Worm (Caenorhabditis elegans) whole organism, L1 larva: ENCODE results near the gene T16G12.1.

ENCODE experiments used
- C16A3.4 ChIP-seq: fragments of 150-350 bp; optimal IDR thresholded peaks from 2 replicates; lab custom pipeline; 2014; ENCODE audit warnings: missing biosample characterization, missing genetic modification characterization
- C34B4.2 ChIP-seq: sonication (generic microtip); optimal IDR thresholded peaks from 2 replicates; lab custom pipeline; 2017; ENCODE audit warnings: mild to moderate bottlenecking, missing genetic modification characterization, missing compliant biosample characterization
- alr-1 ChIP-seq: fragments of 200-800 bp; sonication (Bioruptor generic); optimal IDR thresholded peaks from 2 replicates; lab custom pipeline; 2018; ENCODE audit warnings: borderline replicate concordance, mild to moderate bottlenecking, missing genetic modification characterization, missing compliant biosample characterization
- aly-2 ChIP-seq: fragments of 150-350 bp; optimal IDR thresholded peaks from 2 replicates; lab custom pipeline; 2014; ENCODE audit warnings: missing biosample characterization, missing genetic modification characterization
- ama-1 ChIP-seq: fragments of 150-350 bp; optimal IDR thresholded peaks from 2 replicates; lab custom pipeline; 2014
- ceh-8 ChIP-seq: fragments of 200-800 bp; sonication (Bioruptor generic); optimal IDR thresholded peaks from 2 replicates; lab custom pipeline; 2018; ENCODE audit warnings: mild to moderate bottlenecking, missing genetic modification characterization, moderate library complexity, missing compliant biosample characterization
- ceh-82 ChIP-seq, 3 experiments: fragments of 150-350 bp in 1 of 3; sonication (generic microtip) in 2 of 3; optimal IDR thresholded peaks; 2 replicates each; lab custom pipeline; 2014 to 2017; ENCODE audit warnings: missing biosample characterization in 3 of 3, missing genetic modification characterization in 3 of 3
- ces-1 ChIP-seq: fragments of 150-350 bp; optimal IDR thresholded peaks from 2 replicates; lab custom pipeline; 2014; ENCODE audit warnings: missing biosample characterization, missing genetic modification reagents, missing genetic modification characterization
- dpl-1 ChIP-seq, 3 experiments: fragments of 150-350 bp in 2 of 3; sonication (generic microtip) in 1 of 3; optimal IDR thresholded peaks; 2 replicates each; lab custom pipeline; 2014 to 2017; ENCODE audit warnings: missing biosample characterization in 3 of 3, missing genetic modification characterization in 3 of 3, missing genetic modification reagents in 3 of 3
- efl-1 ChIP-seq, 4 experiments: fragments of 150-350 bp; optimal IDR thresholded peaks in 3 of 4; peaks in 1 of 4; 1 replicate in 1 of 4; 2 replicates in 3 of 4; lab custom pipeline; 2014; ENCODE audit warnings: missing biosample characterization in 2 of 4, missing genetic modification characterization in 2 of 4, missing genetic modification reagents in 2 of 4
- efl-3 ChIP-seq: fragments of 200-800 bp; sonication (Bioruptor generic); optimal IDR thresholded peaks from 2 replicates; lab custom pipeline; 2018; ENCODE audit warnings: mild to moderate bottlenecking, missing genetic modification characterization, missing compliant biosample characterization
- egl-13 ChIP-seq: sonication (generic microtip); optimal IDR thresholded peaks from 2 replicates; lab custom pipeline; 2016; ENCODE audit warnings: missing genotype, missing genetic modification reagents, missing genetic modification characterization, missing compliant biosample characterization
- elt-2 ChIP-seq: sonication (generic microtip); optimal IDR thresholded peaks from 2 replicates; lab custom pipeline; 2016; ENCODE audit warnings: missing genetic modification characterization, mild to moderate bottlenecking, inconsistent platforms, missing compliant biosample characterization, missing genetic modification reagents
- fkh-8 ChIP-seq: sonication (generic microtip); optimal IDR thresholded peaks from 2 replicates; lab custom pipeline; 2016; ENCODE audit warnings: mild to moderate bottlenecking, missing genetic modification characterization, missing compliant biosample characterization
- fos-1 ChIP-seq: fragments of 150-350 bp; optimal IDR thresholded peaks from 2 replicates; lab custom pipeline; 2014; ENCODE audit warnings: missing biosample characterization, missing genetic modification characterization
- grh-1 ChIP-seq: fragments of 200-800 bp; sonication (Bioruptor generic); IDR thresholded peaks from 2 replicates; pipeline ENCODE4 v1.3.6; 2022; ENCODE audit warnings: missing genetic modification reagents, missing genetic modification characterization, missing compliant biosample characterization
- hlh-17 ChIP-seq: fragments of 200-800 bp; sonication (Bioruptor generic); optimal IDR thresholded peaks from 2 replicates; lab custom pipeline; 2018; ENCODE audit warnings: missing genetic modification characterization, mild to moderate bottlenecking, missing compliant biosample characterization, moderate library complexity, borderline replicate concordance
- hpl-2 ChIP-seq: fragments of 150-350 bp; optimal IDR thresholded peaks from 2 replicates; lab custom pipeline; 2014; ENCODE audit warnings: missing biosample characterization, missing genetic modification reagents, missing genetic modification characterization
- irx-1 ChIP-seq: sonication (generic microtip); optimal IDR thresholded peaks from 2 replicates; lab custom pipeline; 2016; ENCODE audit warnings: missing genetic modification characterization, missing compliant biosample characterization
- isw-1 ChIP-seq: fragments of 200-800 bp; sonication (Bioruptor generic); IDR thresholded peaks from 2 replicates; pipeline ENCODE4 v1.3.6; 2022; ENCODE audit warnings: missing genetic modification characterization, missing compliant biosample characterization
- jun-1 ChIP-seq: fragments of 150-350 bp; optimal IDR thresholded peaks from 2 replicates; lab custom pipeline; 2014; ENCODE audit warnings: missing biosample characterization, missing genetic modification reagents, missing genetic modification characterization
- lin-14 ChIP-seq: fragments of 200-800 bp; sonication (Bioruptor generic); optimal IDR thresholded peaks from 2 replicates; lab custom pipeline; 2018; ENCODE audit warnings: mild to moderate bottlenecking, missing genetic modification characterization, moderate library complexity, missing compliant biosample characterization
- lin-35 ChIP-seq, 2 experiments: fragments of 150-350 bp; optimal IDR thresholded peaks; 2 replicates each; lab custom pipeline; 2014; ENCODE audit warnings: missing biosample characterization in 2 of 2, missing genetic modification characterization in 2 of 2, missing genetic modification reagents in 2 of 2
- lsy-2 ChIP-seq, 2 experiments: fragments of 150-350 bp; optimal IDR thresholded peaks; 2 replicates each; lab custom pipeline; 2014; ENCODE audit warnings: missing biosample characterization in 2 of 2, missing genetic modification characterization in 2 of 2
- mef-2 ChIP-seq: fragments of 150-350 bp; optimal IDR thresholded peaks from 2 replicates; lab custom pipeline; 2014; ENCODE audit warnings: missing biosample characterization, missing genetic modification characterization
- mep-1 ChIP-seq: fragments of 150-350 bp; optimal IDR thresholded peaks from 2 replicates; lab custom pipeline; 2014; ENCODE audit warnings: missing biosample characterization, missing genetic modification characterization
- nhr-19 ChIP-seq: fragments of 200-800 bp; sonication (Bioruptor generic); conservative IDR thresholded peaks from 2 replicates; pipeline ENCODE4 v1.3.6; 2022; ENCODE audit warnings: missing genetic modification characterization, missing compliant biosample characterization
- nhr-20 ChIP-seq: sonication (generic microtip); optimal IDR thresholded peaks from 2 replicates; lab custom pipeline; 2016; ENCODE audit warnings: mild to moderate bottlenecking, missing genetic modification characterization, missing compliant biosample characterization
- nhr-47 ChIP-seq: sonication (generic microtip); optimal IDR thresholded peaks from 2 replicates; lab custom pipeline; 2016; ENCODE audit warnings: mild to moderate bottlenecking, missing genetic modification characterization, moderate library complexity, missing compliant biosample characterization
- nhr-76 ChIP-seq: sonication (generic microtip); optimal IDR thresholded peaks from 2 replicates; lab custom pipeline; 2017; ENCODE audit warnings: missing biosample characterization, missing genetic modification characterization
- pqm-1 ChIP-seq: sonication (generic microtip); optimal IDR thresholded peaks from 3 replicates; lab custom pipeline; 2017; ENCODE audit warnings: missing biosample characterization, missing genetic modification characterization
- rnt-1 ChIP-seq: sonication (generic microtip); optimal IDR thresholded peaks from 2 replicates; lab custom pipeline; 2016; ENCODE audit warnings: mild to moderate bottlenecking, missing genetic modification characterization, moderate library complexity, missing compliant biosample characterization
- skn-1 ChIP-seq: fragments of 150-350 bp; optimal IDR thresholded peaks from 2 replicates; lab custom pipeline; 2014; ENCODE audit warnings: missing biosample characterization, missing genetic modification characterization
- snpc-4 ChIP-seq: fragments of 150-350 bp; optimal IDR thresholded peaks from 2 replicates; lab custom pipeline; 2014; ENCODE audit warnings: missing biosample characterization, missing genetic modification characterization
- unc-86 ChIP-seq: sonication (generic microtip); optimal IDR thresholded peaks from 2 replicates; lab custom pipeline; 2016; ENCODE audit warnings: missing genetic modification characterization, missing compliant biosample characterization
- unc-98 ChIP-seq: fragments of 200-800 bp; sonication (Bioruptor generic); IDR thresholded peaks from 2 replicates; pipeline ENCODE4 v1.3.6; 2022; ENCODE audit warnings: missing genetic modification characterization, missing compliant biosample characterization
- zag-1 ChIP-seq: fragments of 150-350 bp; optimal IDR thresholded peaks from 2 replicates; lab custom pipeline; 2014; ENCODE audit warnings: missing biosample characterization, missing genetic modification characterization
- zip-4 ChIP-seq: fragments of 200-800 bp; sonication (Bioruptor generic); optimal IDR thresholded peaks from 2 replicates; lab custom pipeline; 2018; ENCODE audit warnings: mild to moderate bottlenecking, missing genetic modification characterization, moderate library complexity, missing compliant biosample characterization

The T16G12.1 gene

DNA sequence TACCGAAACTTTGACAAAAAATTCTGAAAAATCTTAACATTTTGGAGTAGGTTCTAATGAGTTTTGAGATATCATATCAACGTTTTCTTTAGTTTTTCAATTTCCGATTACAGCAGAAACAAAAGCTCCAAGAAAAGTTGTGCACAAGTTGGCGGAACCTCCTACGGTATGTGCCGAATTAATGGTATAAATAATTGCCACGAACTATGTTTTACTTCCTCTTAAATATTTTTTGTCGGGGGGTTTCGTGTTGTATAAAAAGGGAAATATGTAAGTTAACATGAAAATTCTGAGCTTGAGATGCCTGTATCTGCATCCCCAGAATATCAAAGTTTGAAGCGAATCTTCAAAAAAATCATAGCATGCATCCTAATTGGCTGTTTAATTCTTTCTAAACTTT lies 15.8 kb downstream of the T16G12.1 start, which contains the start of gene M04D8.8:
TSS of gene M04D8.8 (plus strand) at position 301 of the 400 bp plus-strand sequence.
- no peak for TF ChIP-seq elt-2 (tag; lab: Kevin White, UChicago)
- no peak for TF ChIP-seq egl-13 (tag; lab: Kevin White, UChicago)
- TF ChIP-seq fos-1 (tag; lab: Kevin White, UChicago) = no peak
- no peak for TF ChIP-seq ces-1
- no peak for TF ChIP-seq rnt-1 (tag; lab: Kevin White, UChicago)
- TF ChIP-seq pqm-1 = no peak
- TF ChIP-seq, all 84 proteins: peak for 0

DNA sequence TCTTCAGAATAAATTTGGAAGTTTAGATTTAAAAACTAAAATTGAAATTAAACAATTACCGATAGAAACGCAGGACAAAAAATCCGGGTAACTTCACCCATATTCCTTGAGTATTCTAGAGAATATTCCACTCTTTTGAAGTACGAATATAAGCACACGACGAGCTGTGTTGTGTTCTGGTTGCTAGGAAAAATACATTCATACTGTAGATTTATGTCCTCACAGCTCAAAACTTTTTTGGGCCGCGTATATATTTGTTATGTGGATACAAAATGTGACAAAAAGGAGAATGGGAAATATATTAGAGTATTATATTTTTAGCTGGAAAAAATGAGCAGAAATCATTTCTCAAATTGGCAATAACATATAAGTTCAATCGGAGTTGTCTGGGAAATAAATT lies 16.4 kb downstream of the T16G12.1 start, which contains the start of gene M04D8.5:
TSS of gene M04D8.5 (minus strand) at position 101 of the 400 bp plus-strand sequence.
- TF ChIP-seq nhr-19 (GFP tag; lab: Robert Waterston, UW) = no peak
- TF ChIP-seq aly-2 (tag; lab: Kevin White, UChicago) = no peak
- no peak for TF ChIP-seq C16A3.4 (tag; lab: Kevin White, UChicago)
- TF ChIP-seq nhr-76 (tag; lab: Kevin White, UChicago) = no peak
- TF ChIP-seq skn-1 = no peak

DNA sequence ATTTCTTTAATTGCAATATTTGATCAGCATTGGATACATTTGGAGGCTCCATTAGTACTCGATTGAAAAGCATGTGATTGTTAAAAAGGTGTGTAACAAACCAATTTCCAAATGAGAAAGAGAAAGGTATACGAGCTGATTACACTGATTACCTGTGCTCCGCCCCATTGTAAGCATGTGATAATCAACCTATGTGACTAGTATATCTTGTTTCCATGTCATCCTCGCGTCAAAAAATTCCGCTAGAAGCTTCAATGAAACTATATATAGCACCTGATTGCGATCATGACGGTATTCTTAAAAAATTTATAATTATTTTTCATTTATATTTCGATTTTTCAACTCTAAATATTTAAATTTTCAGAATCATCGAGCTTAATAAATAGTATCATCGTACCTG lies 19.1 kb downstream of the T16G12.1 start, which contains the start of gene M04D8.4:
TSS of gene M04D8.4 (minus strand) at position 101 of the 400 bp plus-strand sequence.
- TF ChIP-seq nhr-20 (tag; lab: Kevin White, UChicago) = no peak
- no peak for TF ChIP-seq lsy-2 (tag; optimal IDR thresholded peaks at IDR 0.05; lab: Kevin White, UChicago)
- TF ChIP-seq ceh-8 (GFP tag; lab: Kevin White, UChicago) = peak; percentile 60

DNA sequence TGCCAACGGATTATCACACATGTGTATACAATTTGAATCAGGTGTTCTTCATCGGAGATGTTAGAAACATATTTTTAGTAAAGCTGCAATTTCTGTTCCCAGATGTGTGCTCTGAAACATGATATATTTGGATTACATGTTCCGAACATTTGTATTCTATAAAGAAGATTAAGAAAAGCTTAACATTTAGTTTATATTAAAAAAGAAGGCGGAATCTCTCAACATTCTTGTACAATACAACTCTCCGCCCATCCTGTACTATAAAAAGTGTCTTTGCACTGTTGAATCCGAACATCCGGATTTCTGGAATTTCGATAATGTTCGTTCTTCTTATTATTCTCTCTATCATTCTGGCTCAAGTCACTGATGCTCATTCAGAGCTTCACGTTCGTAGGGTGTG lies 21.7 kb downstream of the T16G12.1 start, which contains the start of gene ins-23:
TSS of gene ins-23 (plus strand) at position 301 of the 400 bp plus-strand sequence.
- no peak for TF ChIP-seq ceh-82 (tag; optimal IDR thresholded peaks at IDR 0.05; lab: Kevin White, UChicago)
- TF ChIP-seq zag-1 (tag; lab: Kevin White, UChicago) = no peak
- TF ChIP-seq ceh-8 (GFP tag; lab: Kevin White, UChicago) = no peak
- no peak for TF ChIP-seq dpl-1 (GFP tag; optimal IDR thresholded peaks at IDR 0.05; lab: Kevin White, UChicago)
- no peak for TF ChIP-seq unc-86
- no peak for TF ChIP-seq mep-1

DNA sequence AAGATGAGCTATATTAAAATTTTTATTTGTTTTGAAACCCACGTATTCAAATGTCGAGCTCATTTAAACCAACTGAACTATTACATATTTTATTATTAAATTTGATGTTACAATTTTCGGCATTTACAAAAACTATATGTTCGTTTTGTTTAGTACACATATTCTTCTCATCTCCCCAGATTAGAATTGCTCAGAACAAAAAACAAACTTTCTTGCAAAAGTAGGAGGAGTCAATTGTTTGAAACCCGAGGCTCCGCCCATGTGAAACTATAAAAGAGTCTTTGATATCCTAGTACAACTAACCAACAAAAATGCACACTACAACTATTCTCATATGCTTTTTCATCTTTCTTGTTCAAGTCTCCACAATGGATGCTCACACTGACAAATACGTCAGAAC lies 23.7 kb downstream of the T16G12.1 start, which contains the start of gene ins-22:
TSS of gene ins-22 (plus strand) at position 301 of the 400 bp plus-strand sequence.
- TF ChIP-seq hpl-2 (GFP tag; lab: Kevin White, UChicago) = no peak
- no peak for TF ChIP-seq grh-1 (GFP tag; lab: Robert Waterston, UW)
- TF ChIP-seq ama-1 = no peak
- TF ChIP-seq lsy-2 (tag; optimal IDR thresholded peaks at IDR 0.05; lab: Kevin White, UChicago) = no peak
- no peak for TF ChIP-seq unc-98 (GFP tag; lab: Robert Waterston, UW)
- no peak for TF ChIP-seq zip-4 (GFP tag; lab: Kevin White, UChicago)
- no peak for TF ChIP-seq efl-1 (optimal IDR thresholded peaks at IDR 0.05; lab: Kevin White, UChicago)
- TF ChIP-seq efl-1 (GFP tag; optimal IDR thresholded peaks at IDR 0.05 in 1 of 2; lab: Kevin White, UChicago) = no peak

DNA sequence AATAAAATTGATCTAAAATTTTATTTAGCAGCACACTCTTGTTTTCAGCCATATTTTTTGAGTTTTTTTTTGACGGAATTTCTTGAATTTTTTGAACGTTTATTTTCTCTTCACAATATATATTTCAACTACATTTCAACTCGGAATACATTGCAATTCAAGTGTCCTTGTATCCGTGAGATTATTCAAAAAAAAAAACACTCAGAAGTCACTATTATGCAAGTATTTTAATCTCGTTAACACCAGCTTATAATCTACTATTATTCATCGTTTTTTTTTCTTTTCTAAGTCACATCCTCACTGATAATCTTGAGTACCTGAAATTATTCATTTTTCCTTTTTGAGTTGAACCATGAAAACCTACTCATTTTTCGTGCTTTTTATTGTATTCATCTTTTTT lies 26.2 kb downstream of the T16G12.1 start, which contains the start of gene ins-21:
TSS of gene ins-21 (plus strand) at position 301 of the 400 bp plus-strand sequence.
- no peak for TF ChIP-seq snpc-4 (tag; lab: Kevin White, UChicago)
- TF ChIP-seq, all 84 proteins: peak for 0

DNA sequence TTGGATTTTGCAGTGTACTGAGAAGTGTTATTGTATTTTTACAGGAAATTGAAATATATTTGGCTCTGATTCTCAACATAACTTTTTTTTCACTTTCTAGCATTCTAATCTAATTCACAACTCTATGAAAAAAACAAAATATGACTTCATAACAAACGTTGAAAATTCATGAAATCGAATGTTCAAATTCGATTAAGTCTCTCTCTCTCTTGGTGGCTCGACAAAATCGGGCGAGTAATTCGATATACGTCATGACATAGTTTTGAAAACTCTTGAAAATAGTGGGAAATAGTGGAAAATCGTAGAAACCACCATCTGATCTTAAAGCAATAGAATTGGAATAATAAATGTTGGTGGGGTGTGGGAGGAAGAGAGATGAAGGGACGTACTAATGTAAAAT lies 31.6 kb downstream of the T16G12.1 start:
- peak; percentile 25 for TF ChIP-seq snpc-4 (tag; lab: Kevin White, UChicago)
- TF ChIP-seq alr-1 = no peak
- no peak for TF ChIP-seq lin-14 (GFP tag; lab: Kevin White, UChicago)
- no peak for TF ChIP-seq efl-3 (GFP tag; lab: Kevin White, UChicago)
- TF ChIP-seq hlh-17 (GFP tag; lab: Kevin White, UChicago) = no peak
- TF ChIP-seq ceh-8 (GFP tag; lab: Kevin White, UChicago) = peak; percentile 43
- no peak for TF ChIP-seq fos-1 (tag; lab: Kevin White, UChicago)
- no peak for TF ChIP-seq C34B4.2 (tag; lab: Kevin White, UChicago)
- no peak for TF ChIP-seq nhr-47
- no peak for TF ChIP-seq isw-1 (GFP tag; lab: Robert Waterston, UW)
- peak; percentile 6 for TF ChIP-seq fkh-8
- TF ChIP-seq efl-1 (optimal IDR thresholded peaks at IDR 0.05; lab: Kevin White, UChicago) = no peak
- no peak for TF ChIP-seq efl-1 (GFP tag; optimal IDR thresholded peaks at IDR 0.05 in 1 of 2; lab: Kevin White, UChicago)
- TF ChIP-seq aly-2 (tag; lab: Kevin White, UChicago) = no peak
- TF ChIP-seq jun-1 (tag; lab: Kevin White, UChicago) = no peak
- TF ChIP-seq lin-35 (GFP tag; optimal IDR thresholded peaks at IDR 0.05; lab: Kevin White, UChicago) = no peak
- TF ChIP-seq mef-2 (tag; lab: Kevin White, UChicago) = no peak
- no peak for TF ChIP-seq irx-1
